Fruit fly (Drosophila melanogaster): ENCODE measurements around the gene msn.

DNA sequence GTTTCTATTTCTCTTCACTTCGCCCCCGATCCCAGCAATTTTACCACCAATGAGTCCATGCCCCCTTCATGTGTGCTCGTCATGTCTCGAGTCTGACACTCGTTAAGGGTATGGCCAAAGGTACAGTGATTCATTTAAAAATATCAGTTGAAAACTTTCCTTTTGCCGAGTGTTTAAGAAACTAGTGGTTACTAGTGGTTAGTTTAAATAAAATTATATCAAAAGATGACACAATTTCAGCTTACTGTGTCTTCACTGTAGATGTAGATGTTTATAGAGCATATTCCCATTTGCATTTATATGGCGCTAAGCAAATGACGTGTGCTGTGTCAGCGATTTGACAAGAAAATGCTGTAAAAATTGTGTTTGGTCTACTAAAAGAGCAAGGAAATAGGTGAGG, 54.0 kb downstream of the msn start:
- TF ChIP-seq toe (GFP tag; optimal IDR thresholded peaks at IDR 0.05) (no peak), kay (GFP tag; ENCODE audit: borderline replicate concordance) (no peak), CG33017 (tag; optimal IDR thresholded peaks at IDR 0.05) (no peak), tj (GFP tag; optimal IDR thresholded peaks at IDR 0.05) (no peak), pad (GFP tag; optimal IDR thresholded peaks at IDR 0.05) (no peak), CG1620 (GFP tag; optimal IDR thresholded peaks at IDR 0.05) (no peak), bab1 (GFP tag; optimal IDR thresholded peaks at IDR 0.05) (no peak), CG7101 (tag; optimal IDR thresholded peaks at IDR 0.05) (no peak), CG12768 (GFP tag; optimal IDR thresholded peaks at IDR 0.05) (no peak)

Measured in whole organism, adult.